Fruit fly (Drosophila melanogaster) whole organism, adult: Measurements from ENCODE around the gene Or88a.

Experiments
- CG11617 ChIP-seq: fragments of 200-800 bp; sonication (Bioruptor generic); optimal IDR thresholded peaks from 2 replicates; lab custom pipeline; 2017; ENCODE audit warnings: mild to moderate bottlenecking, missing biosample characterization, missing genetic modification reagents, missing genetic modification characterization
- CG33017 ChIP-seq: fragments of 200-800 bp; sonication (Bioruptor generic); optimal IDR thresholded peaks from 2 replicates; lab custom pipeline; 2018; ENCODE audit warnings: missing biosample characterization, mild to moderate bottlenecking, missing genetic modification characterization, moderate library complexity
- CG5204 ChIP-seq: fragments of 200-800 bp; sonication (Bioruptor generic); optimal IDR thresholded peaks from 2 replicates; lab custom pipeline; 2016; ENCODE audit warnings: missing biosample characterization, missing genetic modification characterization
- CG7045 ChIP-seq: fragments of 200-800 bp; sonication (Bioruptor generic); optimal IDR thresholded peaks from 2 replicates; lab custom pipeline; 2017; ENCODE audit warnings: missing biosample characterization, mild to moderate bottlenecking, missing genetic modification characterization
- Crg-1 ChIP-seq: fragments of 200-800 bp; sonication (Bioruptor generic); optimal IDR thresholded peaks from 2 replicates; lab custom pipeline; 2016; ENCODE audit warnings: missing biosample characterization, missing genetic modification characterization
- Hr96 ChIP-seq: fragments of 200-800 bp; sonication (Bioruptor generic); optimal IDR thresholded peaks from 2 replicates; lab custom pipeline; 2016; ENCODE audit warnings: missing biosample characterization, missing genetic modification characterization
- bab1 ChIP-seq: fragments of 200-800 bp; sonication (Bioruptor generic); optimal IDR thresholded peaks from 3 replicates; lab custom pipeline; 2019; ENCODE audit warnings: missing biosample characterization, mild to moderate bottlenecking, missing genetic modification characterization, moderate library complexity
- cic ChIP-seq: fragments of 200-800 bp; sonication (Bioruptor generic); optimal IDR thresholded peaks from 2 replicates; lab custom pipeline; 2017; ENCODE audit warnings: missing biosample characterization, mild to moderate bottlenecking, missing genetic modification characterization, moderate library complexity
- cnc ChIP-seq, 2 experiments: fragments of >200 bp; optimal IDR thresholded peaks; 2 replicates each; lab custom pipeline; 2017
- kay ChIP-seq: fragments of 200-800 bp; sonication (Bioruptor generic); peaks from one replicate; lab custom pipeline; 2016; ENCODE audit warnings: missing biosample characterization, missing genetic modification characterization, borderline replicate concordance

dm6 chr3R:14061988-14062868, 47.0 kb upstream of the Or88a start:
- TF ChIP-seq Crg-1 (GFP tag; lab: Kevin White, UChicago) (no peak), cnc (optimal IDR thresholded peaks at IDR 0.05; lab: Kevin White, UChicago) (no peak), CG7045 (GFP tag; lab: Kevin White, UChicago) (peak; percentile 75), CG11617 (GFP tag; lab: Kevin White, UChicago) (peak; percentile 25), Hr96 (GFP tag; lab: Kevin White, UChicago) (no peak), CG33017 (tag; lab: Kevin White, UChicago) (peak; percentile 44), CG5204 (GFP tag; lab: Kevin White, UChicago) (no peak), bab1 (GFP tag; lab: Kevin White, UChicago) (no peak), kay (peak; percentile 81), cic (GFP tag; lab: Kevin White, UChicago) (peak; percentile 73)
